Worm (Caenorhabditis elegans) whole organism, young adult: ENCODE results near the gene F28B12.1.

Experiments
- B0261.1 ChIP-seq: sonication (generic microtip); optimal IDR thresholded peaks from 2 replicates; lab custom pipeline; 2016; ENCODE audit warnings: mild to moderate bottlenecking, missing genetic modification characterization, moderate library complexity, missing compliant biosample characterization
- B0336.3 ChIP-seq: fragments of 200-800 bp; sonication (Bioruptor generic); IDR thresholded peaks from 2 replicates; pipeline ENCODE4 v1.3.6; 2022; ENCODE audit warnings: missing genetic modification characterization, missing compliant biosample characterization
- C06A6.2 ChIP-seq: fragments of 200-800 bp; sonication (Bioruptor generic); conservative IDR thresholded peaks from 2 replicates; pipeline ENCODE4 v1.3.6; 2022; ENCODE audit warnings: missing genetic modification characterization, missing compliant biosample characterization
- C17E4.6 ChIP-seq: fragments of 200-800 bp; sonication (Bioruptor generic); IDR thresholded peaks from 2 replicates; pipeline ENCODE4 v1.3.6; 2022; ENCODE audit warnings: missing genetic modification reagents, missing genetic modification characterization, missing compliant biosample characterization
- F10E7.11 ChIP-seq: sonication (generic microtip); optimal IDR thresholded peaks from 2 replicates; lab custom pipeline; 2017; ENCODE audit warnings: mild to moderate bottlenecking, missing genetic modification characterization, moderate library complexity, missing compliant biosample characterization
- F37B4.10 ChIP-seq: fragments of 200-800 bp; sonication (Bioruptor generic); IDR thresholded peaks from 2 replicates; pipeline ENCODE4 v1.3.6; 2022; ENCODE audit warnings: missing genetic modification characterization, missing compliant biosample characterization
- F49E8.2 ChIP-seq: sonication (generic microtip); optimal IDR thresholded peaks from 3 replicates; lab custom pipeline; 2017; ENCODE audit warnings: missing genetic modification characterization, mild to moderate bottlenecking, missing compliant biosample characterization, antibody characterized with exemption, moderate library complexity; ENCODE audit not compliant: insufficient read depth
- F55B11.4 ChIP-seq: sonication (generic microtip); optimal IDR thresholded peaks from 2 replicates; lab custom pipeline; 2016; ENCODE audit warnings: missing compliant biosample characterization, missing genetic modification characterization, borderline replicate concordance; ENCODE audit not compliant: insufficient read depth
- Y53F4B.3 ChIP-seq: fragments of 200-800 bp; sonication (Bioruptor generic); IDR thresholded peaks from 2 replicates; pipeline ENCODE4 v1.3.6; 2022; ENCODE audit warnings: missing genetic modification reagents, missing genetic modification characterization, missing compliant biosample characterization
- aptf-2 ChIP-seq: fragments of 200-800 bp; sonication (Bioruptor generic); conservative IDR thresholded peaks from 2 replicates; pipeline ENCODE4 v1.3.6; 2022; ENCODE audit warnings: missing genetic modification reagents, missing genetic modification characterization, missing compliant biosample characterization
- atf-7 ChIP-seq: sonication (generic microtip); optimal IDR thresholded peaks from 2 replicates; lab custom pipeline; 2017; ENCODE audit warnings: mild to moderate bottlenecking, missing genetic modification characterization, missing compliant biosample characterization
- attf-3 ChIP-seq: fragments of 200-800 bp; sonication (Bioruptor generic); conservative IDR thresholded peaks from 2 replicates; pipeline ENCODE4 v1.3.6; 2022; ENCODE audit warnings: missing genetic modification reagents, missing genetic modification characterization, missing compliant biosample characterization
- bed-1 ChIP-seq: fragments of 200-800 bp; sonication (Bioruptor generic); IDR thresholded peaks from 2 replicates; pipeline ENCODE4 v1.3.6; 2022; ENCODE audit warnings: missing genetic modification reagents, missing genetic modification characterization, missing compliant biosample characterization
- cebp-1 ChIP-seq, 2 experiments: fragments of 200-800 bp in 1 of 2; sonication (Bioruptor generic) in 1 of 2; sonication (generic microtip) in 1 of 2; IDR thresholded peaks in 1 of 2; optimal IDR thresholded peaks in 1 of 2; 2 replicates each; pipeline versions ENCODE4 v1.3.6 to Lab custom; 2017 to 2022; ENCODE audit warnings: missing compliant biosample characterization in 2 of 2, missing genetic modification characterization in 2 of 2, mild to moderate bottlenecking in 1 of 2, missing genetic modification reagents in 1 of 2, moderate library complexity in 1 of 2
- ceh-58 ChIP-seq: fragments of 200-800 bp; sonication (Bioruptor generic); IDR thresholded peaks from 2 replicates; pipeline ENCODE4 v1.3.6; 2022; ENCODE audit warnings: missing genetic modification characterization, missing compliant biosample characterization
- ceh-91 ChIP-seq: fragments of 200-800 bp; sonication (Bioruptor generic); IDR thresholded peaks from 2 replicates; pipeline ENCODE4 v1.3.6; 2022; ENCODE audit warnings: missing genetic modification reagents, missing genetic modification characterization, missing compliant biosample characterization
- chd-7 ChIP-seq: sonication (generic microtip); optimal IDR thresholded peaks from 2 replicates; lab custom pipeline; 2016; ENCODE audit warnings: mild to moderate bottlenecking, missing genetic modification characterization, moderate library complexity, missing compliant biosample characterization
- dpff-1 ChIP-seq: sonication (generic microtip); optimal IDR thresholded peaks from 2 replicates; lab custom pipeline; 2017; ENCODE audit warnings: mild to moderate bottlenecking, missing genetic modification characterization, missing compliant biosample characterization
- dpl-1 ChIP-seq: fragments of 150-350 bp; optimal IDR thresholded peaks from 2 replicates; lab custom pipeline; 2014; ENCODE audit warnings: missing biosample characterization, missing genetic modification reagents, missing genetic modification characterization
- ekl-4 ChIP-seq: fragments of 200-800 bp; sonication (Bioruptor generic); IDR thresholded peaks from 2 replicates; pipeline ENCODE4 v1.3.6; 2022; ENCODE audit warnings: missing genetic modification reagents, missing genetic modification characterization, missing compliant biosample characterization
- ets-4 ChIP-seq: fragments of 200-800 bp; sonication (Bioruptor generic); optimal IDR thresholded peaks from 2 replicates; lab custom pipeline; 2018; ENCODE audit warnings: mild to moderate bottlenecking, missing genetic modification characterization, missing compliant biosample characterization
- him-1 ChIP-seq: sonication (generic microtip); optimal IDR thresholded peaks from 2 replicates; lab custom pipeline; 2016; ENCODE audit warnings: missing genotype, missing genetic modification reagents, missing genetic modification characterization, missing compliant biosample characterization
- hmg-1.2 ChIP-seq: fragments of 200-800 bp; sonication (Bioruptor generic); IDR thresholded peaks from 2 replicates; pipeline ENCODE4 v1.3.6; 2022; ENCODE audit warnings: missing genetic modification reagents, missing genetic modification characterization, missing compliant biosample characterization
- hmg-20 ChIP-seq: fragments of 200-800 bp; sonication (Bioruptor generic); IDR thresholded peaks from 2 replicates; pipeline ENCODE4 v1.3.6; 2022; ENCODE audit warnings: missing genetic modification reagents, missing genetic modification characterization, missing compliant biosample characterization
- lin-40 ChIP-seq: sonication (generic microtip); optimal IDR thresholded peaks from 2 replicates; lab custom pipeline; 2016; ENCODE audit warnings: missing genetic modification characterization, mild to moderate bottlenecking, missing compliant biosample characterization, missing genotype, missing genetic modification reagents
- madf-6 ChIP-seq: fragments of 200-800 bp; sonication (Bioruptor generic); IDR thresholded peaks from 2 replicates; pipeline ENCODE4 v1.3.6; 2022; ENCODE audit warnings: missing genetic modification reagents, missing genetic modification characterization, missing compliant biosample characterization
- mxl-1 ChIP-seq: sonication (generic microtip); optimal IDR thresholded peaks from 2 replicates; lab custom pipeline; 2016; ENCODE audit warnings: missing genetic modification characterization, missing compliant biosample characterization
- nfya-1 ChIP-seq: sonication (generic microtip); optimal IDR thresholded peaks from 2 replicates; lab custom pipeline; 2017; ENCODE audit warnings: antibody characterized with exemption, missing compliant biosample characterization, missing genetic modification characterization, borderline replicate concordance; ENCODE audit not compliant: insufficient read depth
- nhr-27 ChIP-seq: fragments of 200-800 bp; sonication (Bioruptor generic); optimal IDR thresholded peaks from 2 replicates; lab custom pipeline; 2018; ENCODE audit warnings: mild to moderate bottlenecking, missing genetic modification characterization, moderate library complexity, missing compliant biosample characterization
- sdz-38 ChIP-seq: sonication (generic microtip); optimal IDR thresholded peaks from 2 replicates; lab custom pipeline; 2016; ENCODE audit warnings: missing genotype, missing genetic modification characterization, missing compliant biosample characterization
- sea-2 ChIP-seq: fragments of 200-800 bp; sonication (Bioruptor generic); IDR thresholded peaks from 2 replicates; pipeline ENCODE4 v1.3.6; 2022; ENCODE audit warnings: missing genetic modification characterization, missing compliant biosample characterization
- snpc-1.1 ChIP-seq: sonication (generic microtip); optimal IDR thresholded peaks from 2 replicates; lab custom pipeline; 2017; ENCODE audit warnings: missing genetic modification characterization, mild to moderate bottlenecking, missing compliant biosample characterization, antibody characterized with exemption, moderate library complexity, missing genotype, missing genetic modification reagents; ENCODE audit not compliant: insufficient read depth
- snpc-4 ChIP-seq, 5 experiments: fragments of 150-350 bp in 1 of 5; sonication (generic microtip) in 4 of 5; optimal IDR thresholded peaks; 2 replicates each; lab custom pipeline; 2014 to 2018; ENCODE audit warnings: missing genetic modification characterization in 5 of 5, missing biosample characterization in 3 of 5, antibody characterized with exemption in 2 of 5, mild to moderate bottlenecking in 2 of 5, missing compliant biosample characterization in 2 of 5, missing genotype in 2 of 5, moderate library complexity in 2 of 5, missing genetic modification reagents in 1 of 5
- sptf-2 ChIP-seq: fragments of 200-800 bp; sonication (Bioruptor generic); optimal IDR thresholded peaks from 2 replicates; lab custom pipeline; 2018; ENCODE audit warnings: mild to moderate bottlenecking, missing genetic modification characterization, missing compliant biosample characterization
- tlf-1 ChIP-seq: fragments of 200-800 bp; sonication (Bioruptor generic); optimal IDR thresholded peaks from 2 replicates; lab custom pipeline; 2018; ENCODE audit warnings: mild to moderate bottlenecking, missing genetic modification characterization, missing compliant biosample characterization
- zim-3 ChIP-seq: sonication (generic microtip); optimal IDR thresholded peaks from 2 replicates; lab custom pipeline; 2017; ENCODE audit warnings: mild to moderate bottlenecking, missing genetic modification characterization, moderate library complexity, missing compliant biosample characterization
- ztf-18 ChIP-seq: sonication (generic microtip); optimal IDR thresholded peaks from 2 replicates; lab custom pipeline; 2016; ENCODE audit warnings: missing genotype, mild to moderate bottlenecking, missing genetic modification characterization, missing compliant biosample characterization
- ztf-25 ChIP-seq: fragments of 200-800 bp; sonication (Bioruptor generic); IDR thresholded peaks from 2 replicates; pipeline ENCODE4 v1.3.6; 2022; ENCODE audit warnings: missing genetic modification reagents, missing genetic modification characterization, missing compliant biosample characterization

Gene F28B12.1

ce11 chrII:5956583-5956982 lies 13.9 kb downstream of the F28B12.1 start, which contains the start of gene casy-1:
TSS of gene casy-1 (minus strand) at chrII:5956683.
- TF ChIP-seq sea-2 (GFP tag; lab: Robert Waterston, UW) (no peak), snpc-1.1 (no peak), hmg-20 (GFP tag; lab: Robert Waterston, UW) (no peak), ztf-18 (tag; lab: Kevin White, UChicago) (no peak), chd-7 (tag; lab: Kevin White, UChicago) (no peak), him-1 (tag; lab: Kevin White, UChicago) (no peak), ztf-25 (GFP tag; lab: Robert Waterston, UW) (no peak), dpl-1 (GFP tag; lab: Kevin White, UChicago) (no peak), dpff-1 (tag; lab: Kevin White, UChicago) (no peak), ets-4 (GFP tag; lab: Kevin White, UChicago) (no peak), F49E8.2 (tag; lab: Kevin White, UChicago) (no peak), Y53F4B.3 (no peak), tlf-1 (GFP tag; lab: Kevin White, UChicago) (no peak), B0261.1 (tag; lab: Kevin White, UChicago) (no peak), F55B11.4 (tag; lab: Kevin White, UChicago) (no peak), B0336.3 (no peak), cebp-1 (GFP tag; IDR thresholded peaks at IDR 0.05; lab: Robert Waterston, UW) (no peak), cebp-1 (tag; optimal IDR thresholded peaks at IDR 0.05; lab: Kevin White, UChicago) (no peak), madf-6 (no peak), bed-1 (no peak), F37B4.10 (no peak)

- no peak for TF ChIP-seq hmg-1.2 (GFP tag; lab: Robert Waterston, UW)
- no peak for TF ChIP-seq ceh-58 (GFP tag; lab: Robert Waterston, UW)
- no peak for TF ChIP-seq F10E7.11 (tag; lab: Kevin White, UChicago)
- no peak for TF ChIP-seq attf-3
- no peak for TF ChIP-seq atf-7 (tag; lab: Kevin White, UChicago)
- no peak for TF ChIP-seq lin-40 (tag; lab: Kevin White, UChicago)
- TF ChIP-seq ekl-4 (GFP tag; lab: Robert Waterston, UW): no peak
- TF ChIP-seq mxl-1 (tag; lab: Kevin White, UChicago): no peak
Observed at ce11 chrII:5957803-5958367, 15.2 kb downstream of the F28B12.1 start.

- TF ChIP-seq nhr-27 (tag; lab: Kevin White, UChicago) (no peak), him-1 (tag; lab: Kevin White, UChicago) (no peak), sdz-38 (tag; lab: Kevin White, UChicago) (no peak), snpc-4 (GFP tag; optimal IDR thresholded peaks at IDR 0.05; lab: Kevin White, UChicago) (no peak), snpc-4 (tag; optimal IDR thresholded peaks at IDR 0.05; lab: Kevin White, UChicago) (no peak), cebp-1 (GFP tag; IDR thresholded peaks at IDR 0.05; lab: Robert Waterston, UW) (no peak), cebp-1 (tag; optimal IDR thresholded peaks at IDR 0.05; lab: Kevin White, UChicago) (no peak), F55B11.4 (tag; lab: Kevin White, UChicago) (no peak), ets-4 (GFP tag; lab: Kevin White, UChicago) (no peak), ceh-91 (no peak), nfya-1 (tag; lab: Kevin White, UChicago) (no peak), tlf-1 (GFP tag; lab: Kevin White, UChicago) (no peak), aptf-2 (GFP tag; lab: Robert Waterston, UW) (no peak), zim-3 (tag; lab: Kevin White, UChicago) (no peak), hmg-20 (GFP tag; lab: Robert Waterston, UW) (no peak), sptf-2 (GFP tag; lab: Kevin White, UChicago) (no peak), C06A6.2 (GFP tag; lab: Robert Waterston, UW) (no peak), C17E4.6 (GFP tag; lab: Robert Waterston, UW) (no peak)
Observed at ce11 chrII:5959575-5960119, 16.9 kb downstream of the F28B12.1 start.
